Worm (Caenorhabditis elegans): ENCODE measurements around the gene pph-4.2.

- TF ChIP-seq nhr-12 (tag; optimal IDR thresholded peaks at IDR 0.05) (no peak), aly-2 (tag; optimal IDR thresholded peaks at IDR 0.05) (no peak), ceh-82 (tag; optimal IDR thresholded peaks at IDR 0.05) (no peak), nhr-28 (tag; optimal IDR thresholded peaks at IDR 0.05) (no peak), nhr-90 (tag; optimal IDR thresholded peaks at IDR 0.05; ENCODE audit: poor library complexity) (no peak), efl-1 (optimal IDR thresholded peaks at IDR 0.05) (no peak), efl-1 (GFP tag; optimal IDR thresholded peaks at IDR 0.05 in 1 of 2) (no peak), nhr-237 (tag; optimal IDR thresholded peaks at IDR 0.05) (no peak), unc-98 (GFP tag; IDR thresholded peaks at IDR 0.05) (no peak), ztf-11 (tag; optimal IDR thresholded peaks at IDR 0.05) (no peak)
Measured at ce11 chrIII:12358461-12358860, 18.6 kb downstream of the pph-4.2 start, which contains the start of gene Y75B8A.32.
